Worm (Caenorhabditis elegans): ENCODE results near the gene M01B2.12.

DNA sequence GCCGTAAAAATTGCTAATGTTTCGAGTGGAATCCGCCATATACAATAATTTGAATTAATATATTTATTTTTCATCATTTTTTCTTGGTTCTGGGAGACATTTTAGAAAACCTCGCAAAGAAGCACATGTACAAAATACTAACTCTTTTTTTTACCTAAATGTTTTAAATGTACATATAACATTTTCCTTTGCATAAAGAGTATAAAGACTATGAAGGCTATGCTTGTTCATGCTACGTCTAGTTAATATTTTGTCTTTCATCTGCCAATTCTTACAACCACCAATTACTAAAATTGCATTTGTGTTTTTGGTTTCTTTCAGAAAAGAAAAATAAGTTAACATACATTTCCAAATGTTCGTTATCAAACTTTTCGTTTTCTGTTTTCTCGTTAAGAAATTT is 42.7 kb downstream of the M01B2.12 start, which contains the start of gene irld-25:
- TF ChIP-seq hlh-1 (tag; optimal IDR thresholded peaks at IDR 0.05) (no peak), lsy-2 (tag; optimal IDR thresholded peaks at IDR 0.05) (no peak), pha-4 (tag; optimal IDR thresholded peaks at IDR 0.05) (no peak), snpc-4 (tag; optimal IDR thresholded peaks at IDR 0.05) (no peak), sem-2 (GFP tag; optimal IDR thresholded peaks at IDR 0.05) (no peak), nhr-76 (tag; optimal IDR thresholded peaks at IDR 0.05) (no peak), ham-2 (GFP tag; optimal IDR thresholded peaks at IDR 0.05) (no peak), mep-1 (tag; optimal IDR thresholded peaks at IDR 0.05) (no peak), unc-39 (tag; optimal IDR thresholded peaks at IDR 0.05) (no peak), nhr-28 (tag; optimal IDR thresholded peaks at IDR 0.05) (no peak), lin-13 (tag; optimal IDR thresholded peaks at IDR 0.05) (no peak), unc-62 (GFP tag; optimal IDR thresholded peaks at IDR 0.05) (no peak)

Data from whole organism, mixed stage, embryonic.